Worm (Caenorhabditis elegans) whole organism, mixed stage, embryonic: ENCODE measurements around the gene msp-40.

ENCODE experiments used
- M03D4.4 ChIP-seq: sonication (generic microtip); optimal IDR thresholded peaks from 2 replicates; lab custom pipeline; 2017; ENCODE audit warnings: mild to moderate bottlenecking, missing genetic modification characterization, missing compliant biosample characterization
- bed-3 ChIP-seq: fragments of 200-800 bp; sonication (Bioruptor generic); optimal IDR thresholded peaks from 3 replicates; lab custom pipeline; 2018; ENCODE audit warnings: mild to moderate bottlenecking, missing genetic modification characterization, moderate library complexity, missing compliant biosample characterization
- blmp-1 ChIP-seq: fragments of 150-350 bp; optimal IDR thresholded peaks from 2 replicates; lab custom pipeline; 2014; ENCODE audit warnings: missing biosample characterization, missing genetic modification characterization
- ceh-39 ChIP-seq: fragments of 150-350 bp; optimal IDR thresholded peaks from 2 replicates; lab custom pipeline; 2014; ENCODE audit warnings: missing biosample characterization, missing genetic modification characterization
- ceh-43 ChIP-seq: fragments of 200-800 bp; sonication (Bioruptor generic); optimal IDR thresholded peaks from 2 replicates; lab custom pipeline; 2018; ENCODE audit warnings: mild to moderate bottlenecking, missing genetic modification characterization, moderate library complexity, missing compliant biosample characterization
- ceh-83 ChIP-seq: fragments of 200-800 bp; sonication (Bioruptor generic); optimal IDR thresholded peaks from 2 replicates; lab custom pipeline; 2018; ENCODE audit warnings: mild to moderate bottlenecking, missing genetic modification characterization, missing compliant biosample characterization
- ces-1 ChIP-seq: fragments of 150-350 bp; optimal IDR thresholded peaks from 2 replicates; lab custom pipeline; 2014; ENCODE audit warnings: missing biosample characterization, missing genetic modification reagents, missing genetic modification characterization
- cnd-1 ChIP-seq: fragments of 200-800 bp; sonication (Bioruptor generic); optimal IDR thresholded peaks from 2 replicates; lab custom pipeline; 2018; ENCODE audit warnings: mild to moderate bottlenecking, missing genetic modification characterization, missing compliant biosample characterization
- drap-1 ChIP-seq: fragments of 200-800 bp; sonication (Bioruptor generic); optimal IDR thresholded peaks from 3 replicates; lab custom pipeline; 2018; ENCODE audit warnings: mild to moderate bottlenecking, missing genetic modification characterization, missing compliant biosample characterization
- elt-1 ChIP-seq: sonication (generic microtip); optimal IDR thresholded peaks from 2 replicates; lab custom pipeline; 2017; ENCODE audit warnings: missing genetic modification characterization, mild to moderate bottlenecking, missing compliant biosample characterization, antibody characterized with exemption, moderate library complexity, borderline replicate concordance; ENCODE audit not compliant: insufficient read depth
- elt-3 ChIP-seq: fragments of 150-350 bp; optimal IDR thresholded peaks from 2 replicates; lab custom pipeline; 2014; ENCODE audit warnings: missing biosample characterization, missing genetic modification characterization
- flh-1 ChIP-seq: fragments of 200-800 bp; sonication (Bioruptor generic); optimal IDR thresholded peaks from 2 replicates; lab custom pipeline; 2018; ENCODE audit warnings: mild to moderate bottlenecking, missing genetic modification characterization, moderate library complexity, missing compliant biosample characterization
- hlh-1 ChIP-seq: fragments of 150-350 bp; optimal IDR thresholded peaks from 2 replicates; lab custom pipeline; 2014; ENCODE audit warnings: missing biosample characterization, missing genetic modification reagents, missing genetic modification characterization
- lin-13 ChIP-seq: fragments of 150-350 bp; optimal IDR thresholded peaks from 2 replicates; lab custom pipeline; 2014; ENCODE audit warnings: missing biosample characterization, missing genetic modification characterization
- lsy-2 ChIP-seq: fragments of 150-350 bp; optimal IDR thresholded peaks from 2 replicates; lab custom pipeline; 2014; ENCODE audit warnings: missing biosample characterization, missing genetic modification characterization
- mab-5 ChIP-seq: fragments of 150-350 bp; optimal IDR thresholded peaks from 2 replicates; lab custom pipeline; 2014; ENCODE audit warnings: missing biosample characterization, missing genetic modification characterization
- mep-1 ChIP-seq: fragments of 150-350 bp; optimal IDR thresholded peaks from 2 replicates; lab custom pipeline; 2017; ENCODE audit warnings: missing biosample characterization, missing genetic modification reagents, missing genetic modification characterization, inconsistent platforms
- nhr-12 ChIP-seq: fragments of 150-350 bp; optimal IDR thresholded peaks from 2 replicates; lab custom pipeline; 2014; ENCODE audit warnings: missing biosample characterization, missing genetic modification characterization
- nhr-2 ChIP-seq: fragments of 150-350 bp; optimal IDR thresholded peaks from 2 replicates; lab custom pipeline; 2014; ENCODE audit warnings: missing biosample characterization, missing genetic modification characterization
- nhr-237 ChIP-seq: fragments of 150-350 bp; optimal IDR thresholded peaks from 2 replicates; lab custom pipeline; 2014; ENCODE audit warnings: missing biosample characterization, missing genetic modification characterization
- nhr-28 ChIP-seq: fragments of 150-350 bp; optimal IDR thresholded peaks from 2 replicates; lab custom pipeline; 2014; ENCODE audit warnings: missing biosample characterization, missing genetic modification characterization
- pha-4 ChIP-seq: fragments of 150-350 bp; optimal IDR thresholded peaks from 2 replicates; lab custom pipeline; 2018; ENCODE audit warnings: missing biosample characterization, missing genetic modification reagents, missing genetic modification characterization
- sem-2 ChIP-seq: fragments of 200-800 bp; sonication (Bioruptor generic); optimal IDR thresholded peaks from 2 replicates; lab custom pipeline; 2018; ENCODE audit warnings: mild to moderate bottlenecking, missing genetic modification characterization, missing compliant biosample characterization
- snpc-4 ChIP-seq: fragments of 150-350 bp; optimal IDR thresholded peaks from 2 replicates; lab custom pipeline; 2014; ENCODE audit warnings: missing biosample characterization, missing genetic modification characterization
- sptf-1 ChIP-seq: sonication (generic microtip); optimal IDR thresholded peaks from 2 replicates; lab custom pipeline; 2017; ENCODE audit warnings: mild to moderate bottlenecking, missing genetic modification characterization, moderate library complexity, missing compliant biosample characterization
- tbx-8 ChIP-seq: fragments of 200-800 bp; sonication (Bioruptor generic); optimal IDR thresholded peaks from 2 replicates; lab custom pipeline; 2018; ENCODE audit warnings: mild to moderate bottlenecking, missing genetic modification characterization, moderate library complexity, missing compliant biosample characterization
- unc-120 ChIP-seq: sonication (generic microtip); optimal IDR thresholded peaks from 2 replicates; lab custom pipeline; 2017; ENCODE audit warnings: missing genetic modification characterization, missing compliant biosample characterization; ENCODE audit not compliant: poor library complexity, severe bottlenecking
- unc-39 ChIP-seq: fragments of 150-350 bp; optimal IDR thresholded peaks from 2 replicates; lab custom pipeline; 2014; ENCODE audit warnings: missing biosample characterization, missing genetic modification characterization
- unc-62 ChIP-seq: fragments of 150-350 bp; optimal IDR thresholded peaks from 2 replicates; lab custom pipeline; 2014; ENCODE audit warnings: missing biosample characterization, missing genetic modification reagents, missing genetic modification characterization
- zip-8 ChIP-seq: fragments of 150-350 bp; optimal IDR thresholded peaks from 2 replicates; lab custom pipeline; 2014; ENCODE audit warnings: missing biosample characterization, missing genetic modification characterization
- ztf-11 ChIP-seq: fragments of 150-350 bp; optimal IDR thresholded peaks from 2 replicates; lab custom pipeline; 2014; ENCODE audit warnings: missing biosample characterization, missing genetic modification characterization

The msp-40 gene

DNA sequence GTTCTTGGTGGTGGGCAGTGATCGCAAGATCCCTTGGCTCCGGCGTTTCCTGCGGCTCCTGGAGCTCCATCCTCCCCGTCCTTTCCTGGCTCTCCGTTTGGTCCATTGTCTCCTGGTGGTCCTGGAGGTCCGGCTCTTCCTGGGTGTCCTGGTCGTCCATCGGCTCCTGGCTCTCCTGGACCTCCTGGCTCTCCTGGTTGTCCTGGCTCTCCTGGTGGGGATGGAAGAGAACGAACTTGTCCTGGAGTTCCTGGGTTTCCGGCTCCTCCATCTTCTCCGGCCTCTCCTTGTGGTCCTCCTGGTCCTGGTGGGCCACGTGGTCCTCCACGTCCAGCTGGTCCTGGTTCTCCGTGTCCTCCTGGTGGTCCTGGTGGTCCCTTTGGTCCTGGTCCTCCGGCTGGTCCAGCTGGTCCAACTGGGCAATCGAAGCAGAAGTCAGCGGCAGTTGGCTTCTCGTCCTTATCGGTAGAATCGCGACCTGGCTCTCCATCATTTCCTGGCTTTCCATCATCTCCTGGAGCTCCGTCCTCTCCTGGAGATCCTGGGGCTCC lies 44.7 kb downstream of the msp-40 start:
- no peak for TF ChIP-seq lin-13 (tag; lab: Kevin White, UChicago)
- no peak for TF ChIP-seq unc-62 (GFP tag; lab: Kevin White, UChicago)
- no peak for TF ChIP-seq unc-120
- TF ChIP-seq ceh-83, result no peak

DNA sequence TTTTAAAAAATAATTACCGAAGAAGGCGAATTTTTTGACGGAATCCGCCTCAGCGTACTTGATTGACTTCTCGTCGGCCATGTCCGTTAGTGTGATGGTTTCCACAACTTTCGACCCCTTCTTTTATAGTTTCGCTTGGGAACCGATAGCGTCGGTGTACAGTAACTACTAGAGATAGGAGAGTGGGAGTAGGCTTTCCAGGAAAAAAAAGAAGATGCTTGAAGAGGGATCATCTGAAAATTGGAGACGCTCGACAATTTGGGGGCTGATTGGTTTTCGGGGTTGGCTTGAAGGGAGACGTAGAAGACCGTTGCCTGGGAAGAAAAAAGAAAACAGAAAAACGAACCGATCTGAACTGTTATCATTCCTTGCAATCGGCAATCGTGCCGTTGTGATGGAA lies 45.5 kb downstream of the msp-40 start, which contains the start of gene col-20:
Gene col-20, minus strand, starts transcription at position 101 of the 400 bp plus-strand sequence.
- TF ChIP-seq elt-3 (tag; lab: Kevin White, UChicago) (no peak), nhr-237 (tag; lab: Kevin White, UChicago) (no peak), nhr-2 (tag; lab: Kevin White, UChicago) (no peak), tbx-8 (GFP tag; lab: Kevin White, UChicago) (no peak), ceh-39 (no peak), M03D4.4 (no peak), ztf-11 (no peak), mep-1 (no peak), snpc-4 (tag; lab: Kevin White, UChicago) (no peak), flh-1 (GFP tag; lab: Kevin White, UChicago) (no peak), sem-2 (no peak), unc-39 (tag; lab: Kevin White, UChicago) (no peak), nhr-28 (no peak), cnd-1 (tag; lab: Kevin White, UChicago) (no peak), bed-3 (GFP tag; lab: Kevin White, UChicago) (no peak), blmp-1 (tag; lab: Kevin White, UChicago) (no peak), nhr-12 (tag; lab: Kevin White, UChicago) (no peak), sptf-1 (tag; lab: Kevin White, UChicago) (no peak)

DNA sequence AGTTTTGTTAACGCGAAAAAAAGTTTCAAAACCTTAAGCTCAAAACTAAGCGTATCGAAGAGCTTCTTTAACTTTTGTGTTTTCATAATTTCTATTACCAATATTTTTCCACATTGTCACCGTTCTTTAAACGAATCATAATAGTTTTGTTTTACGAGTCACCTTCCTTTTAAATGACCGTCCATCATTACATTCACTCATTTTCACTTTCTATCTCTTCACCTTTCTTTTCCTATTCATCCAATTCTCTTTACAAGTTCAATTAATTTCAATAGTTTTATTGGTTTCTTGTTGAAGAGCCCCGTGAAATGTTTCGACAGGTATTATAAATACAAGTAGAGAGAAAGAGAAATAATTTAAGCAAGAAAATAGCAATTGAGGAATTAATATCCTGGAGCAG lies 46.6 kb downstream of the msp-40 start:
- TF ChIP-seq elt-1 (tag; lab: Kevin White, UChicago) (no peak), bed-3 (GFP tag; lab: Kevin White, UChicago) (no peak), pha-4 (no peak), unc-39 (tag; lab: Kevin White, UChicago) (no peak), ceh-43 (GFP tag; lab: Kevin White, UChicago) (no peak), nhr-28 (no peak), mab-5 (no peak), sem-2 (no peak), drap-1 (GFP tag; lab: Kevin White, UChicago) (no peak), hlh-1 (tag; lab: Kevin White, UChicago) (no peak), lin-13 (tag; lab: Kevin White, UChicago) (no peak), sptf-1 (tag; lab: Kevin White, UChicago) (no peak), blmp-1 (tag; lab: Kevin White, UChicago) (no peak), zip-8 (tag; lab: Kevin White, UChicago) (no peak)

DNA sequence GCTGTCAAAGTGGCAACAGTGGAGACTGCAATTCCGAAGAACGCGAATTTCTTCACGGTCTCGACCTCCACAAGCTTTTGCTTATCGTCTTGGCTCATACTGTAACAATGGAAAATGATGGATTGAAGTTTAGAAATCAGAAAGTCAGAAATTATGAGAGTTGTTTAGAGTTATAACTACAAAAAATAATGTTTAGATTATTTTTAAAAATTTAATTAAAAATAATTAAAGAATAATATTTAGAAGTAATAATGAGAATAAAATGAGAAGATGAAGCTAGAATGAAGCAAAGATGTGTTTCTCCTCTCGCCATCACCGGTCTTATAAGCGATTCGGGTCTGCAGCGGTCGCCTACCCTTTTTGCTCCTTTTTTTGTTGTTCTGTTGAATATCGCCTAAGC lies 47.8 kb downstream of the msp-40 start, which contains the start of gene col-73:
Gene col-73, minus strand, starts transcription at position 101 of the 400 bp plus-strand sequence.
- TF ChIP-seq ces-1 (GFP tag; lab: Kevin White, UChicago), result no peak
- TF ChIP-seq flh-1 (GFP tag; lab: Kevin White, UChicago), result no peak
- TF ChIP-seq nhr-2 (tag; lab: Kevin White, UChicago), result no peak
- TF ChIP-seq unc-120, result no peak
- no peak for TF ChIP-seq lsy-2 (tag; lab: Kevin White, UChicago)
- no peak for TF ChIP-seq elt-1 (tag; lab: Kevin White, UChicago)
- TF ChIP-seq lin-13 (tag; lab: Kevin White, UChicago), result no peak
- TF ChIP-seq ceh-39, result no peak
- TF ChIP-seq sptf-1 (tag; lab: Kevin White, UChicago), result no peak

DNA sequence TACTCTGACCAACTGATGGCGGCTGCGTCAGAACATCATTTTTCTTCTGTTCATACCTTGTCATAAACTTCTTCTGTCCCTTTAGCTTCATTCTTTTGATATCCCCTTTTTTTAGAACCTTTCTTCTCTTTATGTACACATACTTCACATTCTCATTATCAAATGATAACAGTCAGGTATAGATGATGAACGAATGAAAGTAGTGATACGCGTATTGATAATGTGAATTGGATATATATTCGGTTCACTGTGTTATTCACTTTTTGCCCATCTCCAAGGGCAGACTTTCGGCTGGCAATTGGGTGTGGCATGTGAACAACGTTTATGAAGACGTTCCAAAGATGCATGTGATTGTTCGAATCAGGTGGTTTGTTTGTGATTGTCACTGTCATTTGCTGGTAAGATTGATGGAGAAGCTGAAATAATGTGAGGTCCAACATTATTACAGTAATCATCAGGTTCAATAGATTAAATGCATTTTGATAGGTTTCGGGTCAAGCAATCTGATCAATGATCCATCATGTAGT lies 49.2 kb downstream of the msp-40 start, which contains the start of gene F11G11.15:
Gene F11G11.15, plus strand, starts transcription at position 511 of the 527 bp plus-strand sequence.
- TF ChIP-seq sptf-1 (tag; lab: Kevin White, UChicago) (no peak), mab-5 (no peak)
